Worm (Caenorhabditis elegans) whole organism, early embryonic: ENCODE data around the gene mxl-3.

Experiments used
- ama-1 ChIP-seq: fragments of 150-350 bp; optimal IDR thresholded peaks from 2 replicates; lab custom pipeline; 2014
- ceh-36 ChIP-seq: sonication (generic microtip); optimal IDR thresholded peaks from 2 replicates; lab custom pipeline; 2016; ENCODE audit warnings: missing genetic modification characterization, inconsistent platforms, missing compliant biosample characterization
- hmg-4 ChIP-seq: fragments of 200-800 bp; sonication (Bioruptor generic); optimal IDR thresholded peaks from 2 replicates; lab custom pipeline; 2018; ENCODE audit warnings: mild to moderate bottlenecking, missing genetic modification characterization, missing compliant biosample characterization

DNA sequence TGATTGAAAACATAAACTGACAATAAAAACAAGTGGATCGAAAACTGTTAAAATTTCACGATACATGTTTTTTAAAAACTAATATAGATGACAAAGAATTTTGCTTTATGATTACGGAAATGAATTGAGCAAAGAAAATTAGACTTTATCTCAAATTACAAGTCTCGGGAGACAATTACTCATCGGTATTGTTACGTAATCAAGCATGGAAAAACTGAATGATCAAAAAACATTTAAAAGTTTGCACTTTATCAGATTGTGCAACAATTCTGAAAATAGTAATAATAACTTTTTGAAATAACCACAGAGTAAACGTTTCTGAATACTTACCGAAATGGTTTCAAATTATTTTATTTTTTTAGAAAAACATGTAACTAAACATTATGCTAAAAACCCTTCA is 44.8 kb downstream of the mxl-3 start, which contains the start of gene srd-43:
- no peak for TF ChIP-seq hmg-4 (GFP tag; lab: Kevin White, UChicago)
- no peak for TF ChIP-seq ceh-36 (tag; lab: Kevin White, UChicago)
- TF ChIP-seq ama-1: no peak
